Fruit fly (Drosophila melanogaster): ENCODE measurements around the gene CG9522.

DNA sequence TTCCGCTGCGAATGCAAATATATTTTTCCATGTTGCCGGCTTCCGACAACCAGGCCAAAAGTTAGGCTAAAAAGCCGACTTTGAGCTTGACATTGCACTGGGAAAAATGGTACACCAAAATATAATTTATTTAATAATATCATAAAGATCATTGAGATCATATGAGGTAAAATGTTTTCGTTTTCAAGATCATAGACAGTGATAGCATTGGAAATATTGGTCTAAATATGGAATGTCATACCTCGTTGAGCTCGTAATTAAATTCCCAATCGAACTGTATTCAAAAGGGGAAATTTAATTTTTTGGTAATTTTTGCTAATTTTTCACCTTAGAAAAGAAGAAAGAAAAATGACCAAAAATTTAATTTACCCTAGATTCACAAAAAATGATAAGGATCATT, 35.4 kb upstream of the CG9522 start:
- TF ChIP-seq Sin3A (optimal IDR thresholded peaks at IDR 0.05), result no peak
- no peak for TF ChIP-seq psq (optimal IDR thresholded peaks at IDR 0.05)
- no peak for TF ChIP-seq h (optimal IDR thresholded peaks at IDR 0.05)
- TF ChIP-seq ttk (optimal IDR thresholded peaks at IDR 0.05), result no peak
- no peak for TF ChIP-seq insv (optimal IDR thresholded peaks at IDR 0.05)

All from Kc167 (cell line).